Fruit fly (Drosophila melanogaster): ENCODE data around the gene CG31516.

Gene CG31516

dm6 chr3R:4178750-4179485 is 41.0 kb downstream of the CG31516 start (continued):
- TF ChIP-seq Hr51 (GFP tag; optimal IDR thresholded peaks at IDR 0.05) (peak in 1 of 2 experiments; percentile 11), CG34224 (GFP tag; IDR thresholded peaks at IDR 0.05; ENCODE audit: partially characterized antibody) (no peak), D19B (GFP tag; optimal IDR thresholded peaks at IDR 0.05) (no peak), chif (GFP tag; optimal IDR thresholded peaks at IDR 0.05) (no peak), odd (GFP tag; optimal IDR thresholded peaks at IDR 0.05) (no peak), lov (optimal IDR thresholded peaks at IDR 0.05) (no peak), lov (GFP tag; IDR thresholded peaks at IDR 0.05) (no peak), HmgD (GFP tag; optimal IDR thresholded peaks at IDR 0.05) (no peak), ttk (GFP tag; IDR thresholded peaks at IDR 0.05) (no peak), CG9876 (GFP tag; optimal IDR thresholded peaks at IDR 0.05) (no peak), lola (GFP tag; optimal IDR thresholded peaks at IDR 0.05) (no peak), B-H1 (GFP tag; IDR thresholded peaks at IDR 0.05) (no peak), Hr39 (optimal IDR thresholded peaks at IDR 0.05) (no peak)

dm6 chr3R:4176728-4177127 is 43.2 kb downstream of the CG31516 start:
- TF ChIP-seq CG6813 (GFP tag; optimal IDR thresholded peaks at IDR 0.05) (no peak), Nf-YA (GFP tag; IDR thresholded peaks at IDR 0.05) (no peak), CG13624 (GFP tag; optimal IDR thresholded peaks at IDR 0.05) (no peak), CG30020 (tag; optimal IDR thresholded peaks at IDR 0.05) (no peak), ham (GFP tag; IDR thresholded peaks at IDR 0.05) (no peak), cas (GFP tag; IDR thresholded peaks at IDR 0.05) (no peak), CG17361 (GFP tag; IDR thresholded peaks at IDR 0.05) (no peak), pzg (GFP tag; optimal IDR thresholded peaks at IDR 0.05) (no peak), Chrac-16 (GFP tag; optimal IDR thresholded peaks at IDR 0.05) (no peak), CG10431 (GFP tag; optimal IDR thresholded peaks at IDR 0.05) (peak; percentile 28), C15 (GFP tag; IDR thresholded peaks at IDR 0.05) (no peak), CG2199 (GFP tag; IDR thresholded peaks at IDR 0.05) (peak; percentile 59; the same call in 2 of the 3 replicates), grau (tag; optimal IDR thresholded peaks at IDR 0.05) (no peak), zen2 (GFP tag; IDR thresholded peaks at IDR 0.05; ENCODE audit: partially characterized antibody) (no peak), bowl (GFP tag; IDR thresholded peaks at IDR 0.05) (no peak), CG30403 (GFP tag; optimal IDR thresholded peaks at IDR 0.05) (no peak), CG13894 (tag; optimal IDR thresholded peaks at IDR 0.05) (no peak), CG14050 (GFP tag; IDR thresholded peaks at IDR 0.05) (no peak), CG31365 (tag; optimal IDR thresholded peaks at IDR 0.05) (no peak), CG10209 (GFP tag; optimal IDR thresholded peaks at IDR 0.05) (no peak), CG4282 (GFP tag; optimal IDR thresholded peaks at IDR 0.05) (no peak), CG4730 (GFP tag; IDR thresholded peaks at IDR 0.05) (no peak), zen (tag; optimal IDR thresholded peaks at IDR 0.05) (peak; percentile 14), cg (GFP tag; optimal IDR thresholded peaks at IDR 0.05) (no peak), Blimp-1 (GFP tag; optimal IDR thresholded peaks at IDR 0.05) (peak; percentile 69)

dm6 chr3R:4174975-4175374 is 45.0 kb downstream of the CG31516 start:
- 0 out of 3 replicates have a peak, but pooled peaks have one; percentile 15 for TF ChIP-seq mld (GFP tag; IDR thresholded peaks at IDR 0.05; ENCODE audit: partially characterized antibody)
- TF ChIP-seq CG32767 (GFP tag; IDR thresholded peaks at IDR 0.05), result no peak
- TF ChIP-seq mirr (GFP tag; optimal IDR thresholded peaks at IDR 0.05), result no peak
- peak; percentile 44 for TF ChIP-seq kni (GFP tag; optimal IDR thresholded peaks at IDR 0.05)
- peak; percentile 57 for TF ChIP-seq Deaf1 (tag; optimal IDR thresholded peaks at IDR 0.05)
- TF ChIP-seq Gsc (GFP tag; IDR thresholded peaks at IDR 0.05), result no peak
- TF ChIP-seq CG8290 (GFP tag; optimal IDR thresholded peaks at IDR 0.05), result no peak
- peak in 1 of 2 experiments; percentile 45 for TF ChIP-seq CG8290 (tag; optimal IDR thresholded peaks at IDR 0.05)
- peak; percentile 30 for TF ChIP-seq CG13894 (tag; optimal IDR thresholded peaks at IDR 0.05)
- TF ChIP-seq esg (GFP tag; conservative IDR thresholded peaks at IDR 0.05), result no peak
- peak; percentile 61 for TF ChIP-seq CG11723 (GFP tag; optimal IDR thresholded peaks at IDR 0.05)
- no peak for TF ChIP-seq HmgZ (tag; optimal IDR thresholded peaks at IDR 0.05)
- peak; percentile 1 for TF ChIP-seq Med (GFP tag)
- TF ChIP-seq CG12219 (GFP tag; optimal IDR thresholded peaks at IDR 0.05), result no peak
